Fruit fly (Drosophila melanogaster): ENCODE measurements around the gene SmB.

Gene SmB

dm6 chr2L:10387869-10388726, 38.3 kb downstream of the SmB start, which contains the start of gene da (continued):
- TF ChIP-seq zen2 (GFP tag; IDR thresholded peaks at IDR 0.05; ENCODE audit: partially characterized antibody) (no peak), Dref (GFP tag; IDR thresholded peaks at IDR 0.05) (peak; percentile 92), pho (GFP tag; optimal IDR thresholded peaks at IDR 0.05) (peak; percentile 73), CG34376 (GFP tag; optimal IDR thresholded peaks at IDR 0.05) (peak; percentile 16), CG2199 (GFP tag; IDR thresholded peaks at IDR 0.05) (0 out of 3 replicates have a peak, but pooled peaks have one; percentile 68), CG1529 (GFP tag; optimal IDR thresholded peaks at IDR 0.05) (no peak), ash1 (GFP tag; optimal IDR thresholded peaks at IDR 0.05) (peak; percentile 6), sob (GFP tag; IDR thresholded peaks at IDR 0.05) (peak; percentile 62; the same call in 1 of the 2 replicates), CG11247 (GFP tag; IDR thresholded peaks at IDR 0.05) (peak; percentile 54; the same call in 1 of the 2 replicates), Meics (GFP tag; optimal IDR thresholded peaks at IDR 0.05) (peak; percentile 61), fru (optimal IDR thresholded peaks at IDR 0.05) (no peak), maf-S (GFP tag; optimal IDR thresholded peaks at IDR 0.05) (peak; percentile 42), CG16863 (GFP tag; optimal IDR thresholded peaks at IDR 0.05) (peak; percentile 57), Scr (GFP tag; IDR thresholded peaks at IDR 0.05; ENCODE audit: partially characterized antibody) (peak; percentile 59), jumu (GFP tag; optimal IDR thresholded peaks at IDR 0.05) (peak; percentile 64), cg (GFP tag; optimal IDR thresholded peaks at IDR 0.05) (no peak), inv (GFP tag; IDR thresholded peaks at IDR 0.05; ENCODE audit: partially characterized antibody) (peak; percentile 33; the same call in 1 of the 2 replicates), crp (GFP tag; optimal IDR thresholded peaks at IDR 0.05) (peak in 1 of 2 experiments; percentile 55), chm (GFP tag; IDR thresholded peaks at IDR 0.05) (peak; percentile 55), lilli (GFP tag; optimal IDR thresholded peaks at IDR 0.05) (peak; percentile 70), ap (GFP tag; IDR thresholded peaks at IDR 0.05) (no peak), HLH4C (GFP tag; IDR thresholded peaks at IDR 0.05; ENCODE audit: partially characterized antibody) (peak; percentile 61; the same call in 2 of the 3 replicates), Hr3 (GFP tag; optimal IDR thresholded peaks at IDR 0.05) (peak; percentile 61), Myb (GFP tag; optimal IDR thresholded peaks at IDR 0.05) (peak; percentile 29), bsh (GFP tag; optimal IDR thresholded peaks at IDR 0.05) (peak in 1 of 2 experiments; percentile 58), cwo (GFP tag; optimal IDR thresholded peaks at IDR 0.05) (no peak), seq (GFP tag; IDR thresholded peaks at IDR 0.05) (no peak; the same call in 1 of the 2 replicates), CG8765 (GFP tag; IDR thresholded peaks at IDR 0.05) (no peak), gsb-n (tag; optimal IDR thresholded peaks at IDR 0.05) (peak; percentile 31), H2.0 (GFP tag; IDR thresholded peaks at IDR 0.05) (peak; percentile 60), Tbp (GFP tag; optimal IDR thresholded peaks at IDR 0.05) (no peak), PHDP (tag; optimal IDR thresholded peaks at IDR 0.05) (peak; percentile 68), gcm (GFP tag; optimal IDR thresholded peaks at IDR 0.05) (no peak), CG10979 (tag; optimal IDR thresholded peaks at IDR 0.05) (peak; percentile 35), hkb (optimal IDR thresholded peaks at IDR 0.05) (no peak), hkb (GFP tag; IDR thresholded peaks at IDR 0.05) (peak; percentile 54), Ssrp (tag; optimal IDR thresholded peaks at IDR 0.05) (peak; percentile 58), ci (GFP tag; IDR thresholded peaks at IDR 0.05) (peak; percentile 81; the same call in 2 of the 3 replicates), CG13424 (tag; optimal IDR thresholded peaks at IDR 0.05) (peak; percentile 64), Hmr (GFP tag; optimal IDR thresholded peaks at IDR 0.05) (peak; percentile 63), CG7372 (GFP tag; IDR thresholded peaks at IDR 0.05) (0 out of 2 replicates have a peak, but pooled peaks have one; percentile 29), da (GFP tag; optimal IDR thresholded peaks at IDR 0.05) (peak; percentile 59), dati (GFP tag; IDR thresholded peaks at IDR 0.05) (no peak), CG10366 (GFP tag; IDR thresholded peaks at IDR 0.05) (peak; percentile 63; the same call in 1 of the 2 replicates), CG10462 (GFP tag; optimal IDR thresholded peaks at IDR 0.05) (peak; percentile 10), CG32767 (GFP tag; IDR thresholded peaks at IDR 0.05) (peak; percentile 30; the same call in 1 of the 2 replicates), sisA (GFP tag; IDR thresholded peaks at IDR 0.05) (no peak; the same call in 1 of the 2 replicates), ab (GFP tag; optimal IDR thresholded peaks at IDR 0.05) (no peak), danr (GFP tag; IDR thresholded peaks at IDR 0.05) (no peak)
